Worm (Caenorhabditis elegans): Measurements from ENCODE around the gene C50F4.6.

Gene C50F4.6

DNA sequence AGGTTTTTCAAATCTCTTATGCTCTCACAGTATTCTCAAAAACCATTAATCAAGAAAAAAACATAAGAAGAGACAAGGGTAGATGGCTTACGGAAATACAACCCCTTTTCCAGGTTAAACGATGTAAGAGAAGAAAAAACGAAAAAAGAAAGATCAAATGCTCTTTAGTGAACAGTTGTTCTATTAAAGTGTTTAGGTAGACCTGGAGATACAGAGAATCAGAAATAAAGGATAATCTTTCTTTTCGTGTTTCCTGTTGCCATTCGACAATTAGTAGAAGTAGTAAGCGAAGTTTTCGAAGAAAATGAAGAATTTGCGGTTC, 37.4 kb downstream of the C50F4.6 start, which contains the start of gene K09G1.1:
Gene K09G1.1, plus strand, starts transcription at position 223 of the 322 bp plus-strand sequence.
- TF ChIP-seq ceh-14 (tag; optimal IDR thresholded peaks at IDR 0.05) (no peak), lin-11 (tag; optimal IDR thresholded peaks at IDR 0.05) (no peak), hlh-8 (tag; optimal IDR thresholded peaks at IDR 0.05) (no peak), madf-2 (tag; optimal IDR thresholded peaks at IDR 0.05) (no peak), C08G9.2 (tag; optimal IDR thresholded peaks at IDR 0.05) (no peak), ceh-6 (GFP tag; optimal IDR thresholded peaks at IDR 0.05) (no peak), nhr-232 (tag; optimal IDR thresholded peaks at IDR 0.05) (no peak), hlh-30 (tag; optimal IDR thresholded peaks at IDR 0.05; ENCODE audit: insufficient read depth) (no peak), dmd-4 (tag; optimal IDR thresholded peaks at IDR 0.05; ENCODE audit: borderline replicate concordance) (no peak), ceh-45 (GFP tag; IDR thresholded peaks at IDR 0.05) (no peak), hlh-15 (tag; optimal IDR thresholded peaks at IDR 0.05) (no peak), ceh-48 (tag; optimal IDR thresholded peaks at IDR 0.05) (no peak), K02D7.2 (tag; optimal IDR thresholded peaks at IDR 0.05) (no peak), eyg-1 (tag; optimal IDR thresholded peaks at IDR 0.05) (no peak), syd-9 (tag; optimal IDR thresholded peaks at IDR 0.05) (no peak), pat-9 (tag; optimal IDR thresholded peaks at IDR 0.05) (no peak), ahr-1 (tag; optimal IDR thresholded peaks at IDR 0.05) (no peak)

ce11 chrV:9584263-9584662, 38.4 kb downstream of the C50F4.6 start:
- TF ChIP-seq sdc-2 (tag; optimal IDR thresholded peaks at IDR 0.05) (no peak), unc-42 (tag; optimal IDR thresholded peaks at IDR 0.05) (no peak), ceh-18 (tag; optimal IDR thresholded peaks at IDR 0.05) (no peak), elt-4 (tag; optimal IDR thresholded peaks at IDR 0.05) (no peak), hlh-15 (tag; optimal IDR thresholded peaks at IDR 0.05) (no peak), lin-11 (tag; optimal IDR thresholded peaks at IDR 0.05) (no peak), ceh-45 (GFP tag; IDR thresholded peaks at IDR 0.05) (no peak), K09A11.1 (tag; optimal IDR thresholded peaks at IDR 0.05; ENCODE audit: insufficient read depth) (no peak), ama-1 (optimal IDR thresholded peaks at IDR 0.05) (no peak), pag-3 (tag; optimal IDR thresholded peaks at IDR 0.05; ENCODE audit: borderline replicate concordance) (no peak), nhr-232 (tag; optimal IDR thresholded peaks at IDR 0.05) (no peak), unc-55 (GFP tag; optimal IDR thresholded peaks at IDR 0.05) (no peak), syd-9 (tag; optimal IDR thresholded peaks at IDR 0.05) (no peak), ttx-3 (tag; optimal IDR thresholded peaks at IDR 0.05) (no peak), ahr-1 (tag; optimal IDR thresholded peaks at IDR 0.05) (no peak), madf-2 (tag; optimal IDR thresholded peaks at IDR 0.05) (no peak), F13H6.1 (tag; optimal IDR thresholded peaks at IDR 0.05) (no peak), dmd-4 (tag; optimal IDR thresholded peaks at IDR 0.05; ENCODE audit: borderline replicate concordance) (no peak), T23F11.4 (GFP tag; optimal IDR thresholded peaks at IDR 0.05) (no peak)

ce11 chrV:9587619-9588018, 41.7 kb downstream of the C50F4.6 start:
- TF ChIP-seq nfya-1 (tag; optimal IDR thresholded peaks at IDR 0.05) (no peak), hlh-8 (tag; optimal IDR thresholded peaks at IDR 0.05) (no peak), eyg-1 (tag; optimal IDR thresholded peaks at IDR 0.05) (no peak), fax-1 (tag; optimal IDR thresholded peaks at IDR 0.05) (no peak), fkh-10 (GFP tag; optimal IDR thresholded peaks at IDR 0.05) (no peak), hlh-6 (tag; optimal IDR thresholded peaks at IDR 0.05) (no peak), mec-3 (tag; optimal IDR thresholded peaks at IDR 0.05; ENCODE audit: borderline replicate concordance) (no peak), ceh-22 (tag; optimal IDR thresholded peaks at IDR 0.05) (no peak), fkh-6 (tag; optimal IDR thresholded peaks at IDR 0.05) (no peak), ama-1 (optimal IDR thresholded peaks at IDR 0.05) (no peak), dve-1 (tag; optimal IDR thresholded peaks at IDR 0.05) (no peak), rnt-1 (tag; optimal IDR thresholded peaks at IDR 0.05) (no peak), ceh-19 (GFP tag; optimal IDR thresholded peaks at IDR 0.05) (no peak), unc-55 (GFP tag; optimal IDR thresholded peaks at IDR 0.05) (no peak), lin-11 (tag; optimal IDR thresholded peaks at IDR 0.05) (no peak)

All from whole organism, late embryonic.